Fruit fly (Drosophila melanogaster) whole organism, embryonic: ENCODE data around the gene Syt12.
A peak's percentile ranks its signal among the peaks of the same experiment; 100 is the strongest.

Experiments
- ATbp ChIP-seq: fragments of 200-800 bp; sonication (Bioruptor generic); optimal IDR thresholded peaks from 2 replicates; lab custom pipeline; 2017; ENCODE audit warnings: missing biosample characterization, mild to moderate bottlenecking, missing genetic modification characterization, missing genetic modification reagents
- Bdp1 ChIP-seq: fragments of 200-800 bp; sonication (Bioruptor generic); optimal IDR thresholded peaks from 3 replicates; lab custom pipeline; 2016; ENCODE audit warnings: missing biosample characterization, missing genetic modification characterization
- CG10543 ChIP-seq: fragments of 200-800 bp; sonication (Bioruptor generic); optimal IDR thresholded peaks from 3 replicates; lab custom pipeline; 2017; ENCODE audit warnings: missing biosample characterization, mild to moderate bottlenecking, missing genetic modification characterization, moderate library complexity
- CG12219 ChIP-seq: fragments of 200-800 bp; sonication (Bioruptor generic); optimal IDR thresholded peaks from 3 replicates; lab custom pipeline; 2018; ENCODE audit warnings: missing biosample characterization, mild to moderate bottlenecking, missing genetic modification characterization
- CG13287 ChIP-seq: fragments of 200-800 bp; sonication (Bioruptor generic); IDR thresholded peaks from 2 replicates; pipeline ENCODE4 v1.3.6; 2022; ENCODE audit warnings: missing biosample characterization, missing genetic modification characterization; ENCODE audit not compliant: partially characterized antibody
- CG13424 ChIP-seq: fragments of 200-800 bp; sonication (Bioruptor generic); optimal IDR thresholded peaks from 2 replicates; lab custom pipeline; 2019; ENCODE audit warnings: missing biosample characterization, mild to moderate bottlenecking, missing genetic modification characterization, moderate library complexity
- CG13775 ChIP-seq: fragments of 200-800 bp; sonication (Bioruptor generic); optimal IDR thresholded peaks from 3 replicates; lab custom pipeline; 2017; ENCODE audit warnings: missing biosample characterization, mild to moderate bottlenecking, missing genetic modification characterization
- CG17612 ChIP-seq: fragments of 200-800 bp; sonication (Bioruptor generic); IDR thresholded peaks from 2 replicates; pipeline ENCODE4 v1.3.6; 2022; ENCODE audit warnings: missing biosample characterization, missing genetic modification characterization
- CG17829 ChIP-seq: fragments of 200-800 bp; optimal IDR thresholded peaks from 2 replicates; lab custom pipeline; 2019; ENCODE audit warnings: missing biosample characterization, mild to moderate bottlenecking, missing genetic modification characterization, moderate library complexity
- CG18619 ChIP-seq: fragments of 200-800 bp; sonication (Bioruptor generic); optimal IDR thresholded peaks from 3 replicates; lab custom pipeline; 2017; ENCODE audit warnings: missing biosample characterization, mild to moderate bottlenecking, missing genetic modification characterization
- CG2129 ChIP-seq: fragments of 200-800 bp; sonication (Bioruptor generic); IDR thresholded peaks from 2 replicates; pipeline ENCODE4 v1.3.6; 2022; ENCODE audit warnings: missing biosample characterization, missing genetic modification characterization; ENCODE audit not compliant: partially characterized antibody
- CG2202 ChIP-seq: fragments of 200-800 bp; sonication (Bioruptor generic); optimal IDR thresholded peaks from 2 replicates; lab custom pipeline; 2018; ENCODE audit warnings: missing biosample characterization, mild to moderate bottlenecking, missing genetic modification characterization
- CG32772 ChIP-seq: fragments of 200-800 bp; sonication (Bioruptor generic); IDR thresholded peaks from 2 replicates; pipeline ENCODE4 v1.3.6; 2022; ENCODE audit warnings: missing biosample characterization, missing genetic modification characterization
- CG33213 ChIP-seq: fragments of 200-800 bp; sonication (Bioruptor generic); optimal IDR thresholded peaks from 3 replicates; lab custom pipeline; 2016; ENCODE audit warnings: missing biosample characterization, missing genetic modification characterization
- CG43689 ChIP-seq: fragments of 200-800 bp; sonication (Bioruptor generic); IDR thresholded peaks from 2 replicates; pipeline ENCODE4 v1.3.6; 2022; ENCODE audit warnings: missing biosample characterization, missing genetic modification characterization
- CG6791 ChIP-seq: fragments of 200-800 bp; sonication (Bioruptor generic); IDR thresholded peaks from 3 replicates; pipeline ENCODE4 v1.3.6; 2022; ENCODE audit warnings: missing biosample characterization, missing genetic modification characterization; ENCODE audit not compliant: partially characterized antibody
- CG6813 ChIP-seq: fragments of 200-800 bp; sonication (Bioruptor generic); optimal IDR thresholded peaks from 2 replicates; lab custom pipeline; 2017; ENCODE audit warnings: missing biosample characterization, missing genetic modification characterization, mild to moderate bottlenecking, moderate library complexity, missing genetic modification reagents
- CG7928 ChIP-seq: fragments of 200-800 bp; sonication (Bioruptor generic); optimal IDR thresholded peaks from 2 replicates; lab custom pipeline; 2017; ENCODE audit warnings: missing biosample characterization, mild to moderate bottlenecking, missing genetic modification characterization
- CG8359 ChIP-seq: fragments of 200-800 bp; sonication (Bioruptor generic); optimal IDR thresholded peaks from 2 replicates; lab custom pipeline; 2017; ENCODE audit warnings: missing biosample characterization, mild to moderate bottlenecking, missing genetic modification characterization, borderline replicate concordance
- Eip74EF ChIP-seq, 2 experiments: fragments of 200-800 bp in 1 of 2; fragments of >200 bp in 1 of 2; sonication (Bioruptor generic) in 1 of 2; optimal IDR thresholded peaks; 2 replicates each; lab custom pipeline; 2017 to 2019; ENCODE audit warnings: missing biosample characterization in 2 of 2, missing genetic modification characterization in 2 of 2, mild to moderate bottlenecking in 1 of 2, moderate library complexity in 1 of 2
- Elba2 ChIP-seq: fragments of 200-800 bp; sonication (Bioruptor generic); optimal IDR thresholded peaks from 3 replicates; lab custom pipeline; 2016; ENCODE audit warnings: missing biosample characterization, missing genetic modification characterization
- Ets97D ChIP-seq: fragments of 200-800 bp; sonication (Bioruptor generic); optimal IDR thresholded peaks from 3 replicates; lab custom pipeline; 2016; ENCODE audit warnings: missing biosample characterization, missing genetic modification characterization
- Hr78 ChIP-seq, 2 experiments: fragments of 200-800 bp in 1 of 2; fragments of >200 bp in 1 of 2; sonication (Bioruptor generic) in 1 of 2; optimal IDR thresholded peaks; 2 replicates each; lab custom pipeline; 2017 to 2019; ENCODE audit warnings: missing biosample characterization in 2 of 2, missing genetic modification characterization in 2 of 2, mild to moderate bottlenecking in 1 of 2, moderate library complexity in 1 of 2
- Oaz ChIP-seq: fragments of 200-800 bp; sonication (Bioruptor generic); IDR thresholded peaks from 2 replicates; pipeline ENCODE4 v1.3.6; 2022; ENCODE audit warnings: missing biosample characterization, missing genetic modification characterization
- PHDP ChIP-seq: fragments of 200-800 bp; sonication (Bioruptor generic); optimal IDR thresholded peaks from 3 replicates; lab custom pipeline; 2018; ENCODE audit warnings: missing biosample characterization, mild to moderate bottlenecking, missing genetic modification characterization, moderate library complexity
- Side ChIP-seq: fragments of 200-800 bp; sonication (Bioruptor generic); optimal IDR thresholded peaks from 2 replicates; lab custom pipeline; 2016; ENCODE audit warnings: missing biosample characterization, missing genetic modification characterization
- TFAM ChIP-seq: fragments of 200-800 bp; sonication (Bioruptor generic); optimal IDR thresholded peaks from 2 replicates; lab custom pipeline; 2017; ENCODE audit warnings: missing biosample characterization, missing genetic modification characterization, inconsistent platforms
- amos ChIP-seq: fragments of 200-800 bp; sonication (Bioruptor generic); IDR thresholded peaks from 2 replicates; pipeline ENCODE4 v1.3.6; 2022; ENCODE audit warnings: missing biosample characterization, missing genetic modification characterization; ENCODE audit not compliant: partially characterized antibody
- eyg ChIP-seq: fragments of 200-800 bp; sonication (Bioruptor generic); optimal IDR thresholded peaks from 3 replicates; lab custom pipeline; 2016; ENCODE audit warnings: missing biosample characterization, missing genetic modification characterization
- fd102C ChIP-seq: fragments of 200-800 bp; sonication (Bioruptor generic); optimal IDR thresholded peaks from 2 replicates; lab custom pipeline; 2018; ENCODE audit warnings: missing biosample characterization, mild to moderate bottlenecking, missing genetic modification characterization, moderate library complexity
- gro ChIP-seq: fragments of 200-800 bp; sonication (Bioruptor generic); optimal IDR thresholded peaks from 2 replicates; lab custom pipeline; 2016; ENCODE audit warnings: missing biosample characterization, missing genetic modification characterization
- ken ChIP-seq: fragments of 200-800 bp; sonication (Bioruptor generic); IDR thresholded peaks from 3 replicates; pipeline ENCODE4 v1.3.6; 2022; ENCODE audit warnings: missing biosample characterization, missing genetic modification characterization
- knrl ChIP-seq: fragments of 200-800 bp; sonication (Bioruptor generic); IDR thresholded peaks from 3 replicates; pipeline ENCODE4 v1.3.6; 2022; ENCODE audit warnings: missing biosample characterization, missing genetic modification characterization; ENCODE audit not compliant: partially characterized antibody
- mld ChIP-seq: fragments of 200-800 bp; sonication (Bioruptor generic); IDR thresholded peaks from 3 replicates; pipeline ENCODE4 v1.3.6; 2022; ENCODE audit warnings: missing biosample characterization, missing genetic modification characterization; ENCODE audit not compliant: partially characterized antibody
- nom ChIP-seq: fragments of 200-800 bp; sonication (Bioruptor generic); optimal IDR thresholded peaks from 2 replicates; lab custom pipeline; 2017; ENCODE audit warnings: missing biosample characterization, missing genetic modification characterization, mild to moderate bottlenecking, moderate library complexity, missing genetic modification reagents
- pnt ChIP-seq: fragments of 200-800 bp; sonication (Bioruptor generic); optimal IDR thresholded peaks from 3 replicates; lab custom pipeline; 2016; ENCODE audit warnings: missing biosample characterization, missing genetic modification characterization
- prd ChIP-seq, 3 experiments: fragments of >200 bp in 2 of 3; fragments of 200-800 bp in 1 of 3; sonication (Bioruptor generic) in 1 of 3; optimal IDR thresholded peaks in 2 of 3; IDR thresholded peaks in 1 of 3; 2 replicates in 2 of 3; 3 replicates in 1 of 3; pipeline versions ENCODE4 v1.3.6 to Lab custom; 2017 to 2022; ENCODE audit warnings: missing biosample characterization in 1 of 3, missing genetic modification characterization in 1 of 3
- sim ChIP-seq: fragments of 200-800 bp; sonication (Bioruptor generic); IDR thresholded peaks from 2 replicates; pipeline ENCODE4 v1.3.6; 2022; ENCODE audit warnings: missing biosample characterization, missing genetic modification characterization
- slbo ChIP-seq: fragments of 200-800 bp; sonication (Bioruptor generic); IDR thresholded peaks from 2 replicates; pipeline ENCODE4 v1.3.6; 2022; ENCODE audit warnings: missing biosample characterization, missing genetic modification characterization
- sug ChIP-seq: fragments of 200-800 bp; optimal IDR thresholded peaks from 2 replicates; lab custom pipeline; 2019; ENCODE audit warnings: missing biosample characterization, mild to moderate bottlenecking, missing genetic modification characterization, moderate library complexity
- tio ChIP-seq: fragments of 200-800 bp; sonication (Bioruptor generic); optimal IDR thresholded peaks from 2 replicates; lab custom pipeline; 2017; ENCODE audit warnings: missing biosample characterization, missing genetic modification characterization, inconsistent platforms
- trem ChIP-seq: fragments of 200-800 bp; optimal IDR thresholded peaks from 3 replicates; lab custom pipeline; 2019; ENCODE audit warnings: missing biosample characterization, mild to moderate bottlenecking, missing genetic modification characterization, moderate library complexity
- unc-4 ChIP-seq: fragments of 200-800 bp; sonication (Bioruptor generic); IDR thresholded peaks from 2 replicates; pipeline ENCODE4 v1.3.6; 2022; ENCODE audit warnings: missing biosample characterization, missing genetic modification characterization; ENCODE audit not compliant: partially characterized antibody
- vnd ChIP-seq: fragments of 200-800 bp; sonication (Bioruptor generic); IDR thresholded peaks from 3 replicates; pipeline ENCODE4 v1.3.6; 2022; ENCODE audit warnings: missing biosample characterization, missing genetic modification characterization; ENCODE audit not compliant: partially characterized antibody
- wdn ChIP-seq: fragments of 200-800 bp; sonication (Bioruptor generic); IDR thresholded peaks from 2 replicates; pipeline ENCODE4 v1.3.6; 2022; ENCODE audit warnings: missing biosample characterization, missing genetic modification characterization
- wor ChIP-seq: fragments of 200-800 bp; sonication (Bioruptor generic); IDR thresholded peaks from 2 replicates; pipeline ENCODE4 v1.3.6; 2022; ENCODE audit warnings: missing biosample characterization, missing genetic modification characterization
- yki ChIP-seq: fragments of >200 bp; optimal IDR thresholded peaks from 3 replicates; lab custom pipeline; 2018
- zen2 ChIP-seq: fragments of 200-800 bp; sonication (Bioruptor generic); IDR thresholded peaks from 3 replicates; pipeline ENCODE4 v1.3.6; 2022; ENCODE audit warnings: missing biosample characterization, missing genetic modification characterization; ENCODE audit not compliant: partially characterized antibody
- zfh2 ChIP-seq: fragments of 200-800 bp; sonication (Bioruptor generic); optimal IDR thresholded peaks from 2 replicates; lab custom pipeline; 2016; ENCODE audit warnings: missing biosample characterization, missing genetic modification characterization

The Syt12 gene

dm6 chrX:13383770-13384169 is 24.7 kb downstream of the Syt12 start (continued):
- peak; percentile 7 for TF ChIP-seq CG12219 (GFP tag; lab: Kevin White, UChicago)
- peak; percentile 44 for TF ChIP-seq CG10543 (GFP tag; lab: Kevin White, UChicago)
- TF ChIP-seq TFAM = no peak
- no peak for TF ChIP-seq CG2129
- TF ChIP-seq zen2 (GFP tag; lab: Robert Waterston, UW) = no peak
- peak; percentile 10; the same call in 1 of the 2 replicates for TF ChIP-seq CG13287 (GFP tag; lab: Robert Waterston, UW)
- TF ChIP-seq CG6791 = no peak
- peak; percentile 82 for TF ChIP-seq gro (GFP tag; lab: Kevin White, UChicago)
- TF ChIP-seq ATbp (GFP tag; lab: Kevin White, UChicago) = peak; percentile 29
- TF ChIP-seq CG18619 = peak; percentile 12
- no peak for TF ChIP-seq eyg (GFP tag; lab: Kevin White, UChicago)
- TF ChIP-seq sug = peak; percentile 51
- no peak for TF ChIP-seq Oaz
- no peak for TF ChIP-seq Ets97D (GFP tag; lab: Kevin White, UChicago)
- 0 out of 2 replicates have a peak, but pooled peaks have one; percentile 20 for TF ChIP-seq CG43689 (GFP tag; lab: Robert Waterston, UW)
- TF ChIP-seq PHDP (tag; lab: Kevin White, UChicago) = peak; percentile 2
- TF ChIP-seq ken (GFP tag; lab: Robert Waterston, UW) = peak; percentile 62; the same call in 2 of the 3 replicates
- TF ChIP-seq slbo (GFP tag; lab: Robert Waterston, UW) = peak; percentile 81
- peak; percentile 70 for TF ChIP-seq zfh2 (GFP tag; lab: Kevin White, UChicago)
- peak; percentile 57 for TF ChIP-seq Side (GFP tag; lab: Kevin White, UChicago)
- TF ChIP-seq fd102C (GFP tag; lab: Kevin White, UChicago) = no peak
- TF ChIP-seq unc-4 (GFP tag; lab: Robert Waterston, UW) = no peak
- TF ChIP-seq Eip74EF (GFP tag; optimal IDR thresholded peaks at IDR 0.05; lab: Kevin White, UChicago) = no peak
- TF ChIP-seq yki = no peak
- TF ChIP-seq CG6813 = peak; percentile 21
- peak; percentile 28 for TF ChIP-seq tio (GFP tag; lab: Kevin White, UChicago)
- peak; percentile 17 for TF ChIP-seq CG17829 (tag; lab: Kevin White, UChicago)
- no peak for TF ChIP-seq wor (GFP tag; lab: Robert Waterston, UW)
- TF ChIP-seq nom (GFP tag; lab: Kevin White, UChicago) = peak; percentile 73
- TF ChIP-seq CG8359 (GFP tag; lab: Kevin White, UChicago) = no peak
- TF ChIP-seq CG17612 (GFP tag; lab: Robert Waterston, UW) = no peak
- TF ChIP-seq trem = no peak
- no peak for TF ChIP-seq Bdp1 (GFP tag; lab: Kevin White, UChicago)
- TF ChIP-seq Elba2 (GFP tag; lab: Kevin White, UChicago) = no peak
- TF ChIP-seq Hr78 (GFP tag; optimal IDR thresholded peaks at IDR 0.05; lab: Kevin White, UChicago) = no peak
- TF ChIP-seq knrl (GFP tag; lab: Robert Waterston, UW) = peak; percentile 9; the same call in 1 of the 3 replicates
- peak; percentile 37 for TF ChIP-seq pnt (GFP tag; lab: Kevin White, UChicago)
- TF ChIP-seq CG13424 (tag; lab: Kevin White, UChicago) = peak; percentile 19
- peak; percentile 42; the same call in 1 of the 2 replicates for TF ChIP-seq wdn (GFP tag; lab: Robert Waterston, UW)
- TF ChIP-seq CG32772 (GFP tag; lab: Robert Waterston, UW) = peak; percentile 38; the same call in 1 of the 2 replicates
- no peak for TF ChIP-seq CG2202
- no peak for TF ChIP-seq sim (GFP tag; lab: Robert Waterston, UW)
- TF ChIP-seq amos (GFP tag; lab: Robert Waterston, UW) = peak; percentile 49; the same call in 1 of the 2 replicates
- TF ChIP-seq mld (GFP tag; lab: Robert Waterston, UW) = no peak
- peak; percentile 17 for TF ChIP-seq CG13775
- no peak for TF ChIP-seq prd (optimal IDR thresholded peaks at IDR 0.05; lab: Kevin White, UChicago)
- TF ChIP-seq prd (GFP tag; IDR thresholded peaks at IDR 0.05; lab: Robert Waterston, UW) = peak; percentile 65
- peak; percentile 8 for TF ChIP-seq CG7928 (GFP tag; lab: Kevin White, UChicago)
- TF ChIP-seq CG33213 = peak; percentile 33
- no peak for TF ChIP-seq vnd
